Fruit fly (Drosophila melanogaster) whole organism, wandering third instar larva: ENCODE data around the gene sinah.

ENCODE experiments used
- Abd-B ChIP-seq: fragments of >200 bp; optimal IDR thresholded peaks from 2 replicates; lab custom pipeline; 2017; ENCODE audit warnings: missing biosample characterization, missing genetic modification characterization
- CG32264 ChIP-seq: fragments of 200-800 bp; sonication (Bioruptor generic); optimal IDR thresholded peaks from 2 replicates; lab custom pipeline; 2016; ENCODE audit warnings: missing biosample characterization, missing genetic modification characterization
- CG9705 ChIP-seq: fragments of 200-800 bp; sonication (Bioruptor generic); optimal IDR thresholded peaks from 2 replicates; lab custom pipeline; 2018; ENCODE audit warnings: missing biosample characterization, mild to moderate bottlenecking, missing genetic modification characterization
- CrebA ChIP-seq: fragments of 200-800 bp; sonication (Bioruptor generic); optimal IDR thresholded peaks from 2 replicates; lab custom pipeline; 2016; ENCODE audit warnings: missing biosample characterization, mild to moderate bottlenecking, missing genetic modification characterization, borderline replicate concordance
- Dfd ChIP-seq: fragments of >200 bp; optimal IDR thresholded peaks from 2 replicates; lab custom pipeline; 2017; ENCODE audit warnings: missing biosample characterization, missing genetic modification characterization
- Dif ChIP-seq: fragments of 200-275, 200-300 bp; sonication (Bioruptor generic); optimal IDR thresholded peaks from 2 replicates; lab custom pipeline; 2018; ENCODE audit warnings: missing biosample characterization, missing genetic modification characterization; ENCODE audit not compliant: partially characterized antibody
- GATAd ChIP-seq: sonication (Bioruptor generic); optimal IDR thresholded peaks from 2 replicates; lab custom pipeline; 2016; ENCODE audit warnings: missing biosample characterization, missing genetic modification characterization
- HLH106 ChIP-seq: fragments of 200-800 bp; optimal IDR thresholded peaks from 3 replicates; lab custom pipeline; 2019; ENCODE audit warnings: missing biosample characterization, mild to moderate bottlenecking, missing genetic modification characterization, moderate library complexity
- Hnf4 ChIP-seq: fragments of 200-800 bp; sonication (Bioruptor generic); optimal IDR thresholded peaks from 2 replicates; lab custom pipeline; 2016; ENCODE audit warnings: missing biosample characterization, mild to moderate bottlenecking, missing genetic modification characterization
- Hr83 ChIP-seq: fragments of 200-300 bp; sonication (Bioruptor generic); optimal IDR thresholded peaks from 2 replicates; lab custom pipeline; 2016; ENCODE audit warnings: missing biosample characterization, mild to moderate bottlenecking, missing genetic modification characterization, moderate library complexity; ENCODE audit not compliant: poor library complexity, severe bottlenecking
- Jra ChIP-seq: sonication (Bioruptor generic); optimal IDR thresholded peaks from 2 replicates; lab custom pipeline; 2016; ENCODE audit warnings: missing biosample characterization, missing genetic modification characterization
- Myc ChIP-seq: fragments of >200 bp; optimal IDR thresholded peaks from 2 replicates; lab custom pipeline; 2017
- N ChIP-seq: fragments of >200 bp; optimal IDR thresholded peaks from 2 replicates; lab custom pipeline; 2018; ENCODE audit warnings: missing biosample characterization, missing external identifiers, missing genetic modification characterization
- OdsH ChIP-seq: fragments of 200-800 bp; sonication (Bioruptor generic); optimal IDR thresholded peaks from 2 replicates; lab custom pipeline; 2016; ENCODE audit warnings: missing biosample characterization, mild to moderate bottlenecking, missing genetic modification characterization
- Rel ChIP-seq, 2 experiments: fragments of 200-800 bp; sonication (Bioruptor generic) in 1 of 2; optimal IDR thresholded peaks; 2 replicates in 1 of 2; 3 replicates in 1 of 2; lab custom pipeline; 2016 to 2019; ENCODE audit warnings: mild to moderate bottlenecking in 2 of 2, missing biosample characterization in 2 of 2, missing genetic modification characterization in 2 of 2, moderate library complexity in 1 of 2
- Sp1 ChIP-seq: fragments of 200-800 bp; sonication (Bioruptor generic); optimal IDR thresholded peaks from 3 replicates; lab custom pipeline; 2019; ENCODE audit warnings: missing biosample characterization, mild to moderate bottlenecking, missing genetic modification characterization, moderate library complexity
- Vsx2 ChIP-seq: fragments of 200-300, 225-300 bp; sonication (Bioruptor generic); optimal IDR thresholded peaks from 2 replicates; lab custom pipeline; 2018; ENCODE audit warnings: missing biosample characterization, missing genetic modification characterization; ENCODE audit not compliant: partially characterized antibody
- br ChIP-seq: fragments of 200-800 bp; sonication (Bioruptor generic); optimal IDR thresholded peaks from 2 replicates; lab custom pipeline; 2016; ENCODE audit warnings: missing biosample characterization, missing genetic modification characterization
- brk ChIP-seq: fragments of 200-800 bp; sonication (Bioruptor generic); optimal IDR thresholded peaks from 2 replicates; lab custom pipeline; 2016; ENCODE audit warnings: missing biosample characterization, mild to moderate bottlenecking, missing genetic modification characterization
- dmrt93B ChIP-seq: fragments of 200-800 bp; sonication (Bioruptor generic); optimal IDR thresholded peaks from 2 replicates; lab custom pipeline; 2018; ENCODE audit warnings: missing biosample characterization, mild to moderate bottlenecking, missing genetic modification characterization
- h ChIP-seq: fragments of 200-800 bp; sonication (Bioruptor generic); optimal IDR thresholded peaks from 3 replicates; lab custom pipeline; 2016; ENCODE audit warnings: missing biosample characterization, mild to moderate bottlenecking, missing genetic modification characterization
- jim ChIP-seq: fragments of 175-275, 200-325 bp; sonication (Bioruptor generic); optimal IDR thresholded peaks from 2 replicates; lab custom pipeline; 2016; ENCODE audit warnings: missing biosample characterization, mild to moderate bottlenecking, missing genetic modification characterization
- lola ChIP-seq: fragments of >200 bp; optimal IDR thresholded peaks from 2 replicates; lab custom pipeline; 2017; ENCODE audit warnings: missing biosample characterization, missing genetic modification characterization
- pan ChIP-seq: fragments of >200 bp; optimal IDR thresholded peaks from 2 replicates; lab custom pipeline; 2017
- psq ChIP-seq: fragments of 200-800 bp; sonication (Bioruptor generic); optimal IDR thresholded peaks from 3 replicates; lab custom pipeline; 2017; ENCODE audit warnings: missing biosample characterization, mild to moderate bottlenecking, missing genetic modification characterization, moderate library complexity
- rgr ChIP-seq: fragments of 200-800 bp; sonication (Bioruptor generic); optimal IDR thresholded peaks from 3 replicates; lab custom pipeline; 2016; ENCODE audit warnings: missing biosample characterization, mild to moderate bottlenecking, missing genetic modification characterization
- sage ChIP-seq: fragments of 200-800 bp; sonication (Bioruptor generic); optimal IDR thresholded peaks from 2 replicates; lab custom pipeline; 2016; ENCODE audit warnings: missing biosample characterization, mild to moderate bottlenecking, missing genetic modification characterization
- tai ChIP-seq: sonication (Bioruptor generic); optimal IDR thresholded peaks from 2 replicates; lab custom pipeline; 2016; ENCODE audit warnings: missing biosample characterization, missing genetic modification characterization
- usp ChIP-seq: fragments of >200 bp; optimal IDR thresholded peaks from 2 replicates; lab custom pipeline; 2017; ENCODE audit warnings: missing biosample characterization, missing genetic modification characterization
- woc ChIP-seq: sonication (Bioruptor generic); optimal IDR thresholded peaks from 2 replicates; lab custom pipeline; 2016; ENCODE audit warnings: missing biosample characterization, mild to moderate bottlenecking, missing genetic modification characterization

sinah gene

DNA sequence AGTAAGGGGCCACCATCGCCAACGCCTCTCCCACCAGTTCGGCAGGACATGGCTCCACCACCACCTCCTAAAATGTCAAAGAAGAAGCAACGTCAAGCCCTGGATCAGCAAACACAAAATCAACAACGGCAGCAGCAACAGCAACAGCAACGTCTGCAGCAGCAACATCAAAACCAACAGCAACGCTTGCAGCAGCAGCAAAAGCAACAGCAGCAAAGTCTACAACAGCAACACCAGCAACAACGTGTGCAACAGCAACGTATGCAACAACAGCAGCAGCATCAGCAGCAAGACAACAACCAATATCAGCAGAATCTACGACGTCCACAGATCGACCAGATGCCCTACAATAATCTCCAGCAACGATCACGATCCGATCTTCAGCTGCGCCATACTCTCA lies 7.3 kb upstream of the sinah start:
- TF ChIP-seq rgr (GFP tag; lab: Kevin White, UChicago) (no peak), brk (GFP tag; lab: Kevin White, UChicago) (no peak), Dfd (peak; percentile 90), jim (no peak), Hnf4 (GFP tag; lab: Kevin White, UChicago) (no peak), woc (no peak)

DNA sequence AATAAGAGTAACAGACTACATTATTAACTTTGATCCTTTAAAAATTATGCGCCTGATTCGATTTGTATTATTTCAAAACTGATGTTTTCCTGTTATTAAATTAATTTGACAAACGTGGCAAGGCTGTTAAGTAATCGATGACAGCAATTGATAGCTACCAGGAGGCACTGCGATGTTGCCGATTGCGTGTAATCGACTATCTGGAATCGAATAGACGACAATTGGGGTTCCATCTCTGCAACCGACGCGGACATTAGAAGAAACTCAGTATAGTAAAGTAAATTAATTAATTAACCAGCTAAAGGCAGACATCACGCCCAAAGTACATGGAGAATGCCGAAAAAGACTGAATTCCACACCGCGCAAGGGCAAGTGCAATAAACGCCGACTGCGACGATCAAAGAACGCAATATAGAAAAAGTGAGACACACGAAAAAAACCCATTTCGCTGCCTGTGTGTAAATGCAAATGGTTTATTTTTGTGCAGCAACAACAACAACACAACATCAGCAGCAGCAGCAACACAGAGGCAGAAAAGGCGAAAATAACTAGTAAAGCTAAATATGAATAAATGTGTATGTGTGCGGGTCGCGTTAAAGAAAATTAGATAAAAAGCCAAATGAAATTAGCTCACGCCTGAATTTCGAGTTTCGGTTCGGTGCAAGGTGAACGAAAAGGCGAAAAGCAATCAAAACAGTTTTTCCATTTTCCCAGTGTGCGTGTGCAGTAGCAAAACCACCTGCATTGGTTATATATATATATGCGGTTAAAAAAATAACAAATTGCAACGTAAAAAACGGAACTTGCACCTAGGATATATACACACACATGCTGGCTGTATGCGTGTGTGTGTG lies 5.1 kb upstream of the sinah start, which contains the start of gene sina:
Gene sina, plus strand, starts transcription at position 219 of the 854 bp plus-strand sequence.
- TF ChIP-seq Rel (GFP tag; optimal IDR thresholded peaks at IDR 0.05; lab: Kevin White, UChicago) (no peak), Rel (tag; optimal IDR thresholded peaks at IDR 0.05; lab: Kevin White, UChicago) (peak; percentile 78), Hr83 (GFP tag; lab: Kevin White, UChicago) (no peak), Sp1 (GFP tag; lab: Kevin White, UChicago) (peak; percentile 13), GATAd (GFP tag; lab: Kevin White, UChicago) (no peak)

DNA sequence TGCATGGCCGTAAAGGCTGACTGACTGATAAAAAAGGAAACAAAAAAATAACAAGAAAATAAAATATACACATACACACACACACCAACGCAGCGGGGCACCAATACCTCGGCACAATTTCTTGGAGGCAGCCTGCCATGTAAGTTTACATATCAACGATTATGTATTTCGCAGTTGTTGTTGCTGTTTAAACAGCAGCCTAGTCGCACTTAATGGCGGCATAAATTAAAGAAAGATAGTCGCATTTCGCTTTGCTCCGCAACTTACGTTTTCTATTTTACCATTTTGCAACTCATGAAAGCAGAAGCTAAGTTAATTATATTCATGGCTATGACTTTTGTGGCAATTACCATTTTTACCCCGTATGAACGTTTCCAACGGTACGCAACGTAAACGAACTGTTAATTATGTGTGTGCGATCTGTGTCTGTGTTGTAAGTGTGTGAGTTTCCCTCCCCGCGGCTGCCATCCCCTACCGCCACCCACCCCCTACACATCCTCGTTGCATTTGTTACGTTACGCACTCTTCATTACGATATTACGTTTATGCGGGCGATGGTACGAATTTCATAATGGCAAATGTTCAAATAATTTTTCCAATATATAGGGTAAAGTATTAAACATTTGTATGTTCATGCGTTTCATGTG lies 4.4 kb upstream of the sinah start:
- no peak for TF ChIP-seq sage (GFP tag; lab: Kevin White, UChicago)
- no peak for TF ChIP-seq woc
- no peak for TF ChIP-seq rgr (GFP tag; lab: Kevin White, UChicago)

DNA sequence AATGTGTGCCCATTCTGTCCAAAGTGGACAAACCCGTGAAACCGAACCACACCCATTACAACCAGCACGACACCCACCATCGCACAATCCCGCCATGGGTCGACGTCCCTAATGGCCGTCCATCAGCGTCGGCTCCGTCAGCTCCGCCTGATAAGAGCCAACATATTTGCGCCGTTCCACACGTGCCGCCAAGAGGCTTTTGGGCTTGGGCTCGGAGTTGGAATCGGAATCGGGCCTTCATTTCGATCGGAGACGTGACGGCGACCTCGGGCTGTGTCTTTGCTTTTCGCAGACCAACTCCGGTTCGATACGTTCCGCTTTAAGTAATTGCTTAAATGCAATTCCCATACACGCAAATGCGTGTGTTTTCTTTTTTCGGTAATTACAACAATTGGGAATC lies 3.6 kb upstream of the sinah start:
- TF ChIP-seq pan (lab: Kevin White, UChicago) (no peak), h (GFP tag; lab: Kevin White, UChicago) (no peak), HLH106 (tag; lab: Kevin White, UChicago) (no peak), Vsx2 (GFP tag; lab: Kevin White, UChicago) (no peak), woc (no peak), dmrt93B (no peak), tai (GFP tag; lab: Kevin White, UChicago) (no peak), br (GFP tag; lab: Kevin White, UChicago) (no peak), jim (no peak), CG9705 (no peak), Myc (no peak), CG32264 (GFP tag; lab: Kevin White, UChicago) (no peak), Dif (GFP tag; lab: Kevin White, UChicago) (no peak)

DNA sequence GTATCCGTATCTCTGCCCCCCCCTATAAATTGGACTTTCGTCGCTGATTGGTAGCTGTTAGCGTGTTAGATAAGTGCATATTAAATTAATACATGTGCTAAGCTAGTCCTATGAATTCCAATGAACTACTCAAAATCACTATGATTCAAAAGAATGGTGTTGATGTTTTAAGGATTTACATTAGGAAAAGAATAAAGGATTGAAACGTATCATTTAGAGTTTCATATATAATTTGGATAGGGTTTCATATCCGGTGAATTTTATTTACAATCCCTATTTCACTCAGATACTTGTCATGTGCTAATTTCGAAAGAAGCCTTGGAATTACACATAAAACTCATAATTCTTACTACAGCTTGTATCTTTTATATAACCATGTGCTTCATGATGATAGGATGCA lies 1.4 kb downstream of the sinah start, which contains the start of gene CG13029:
Gene CG13029, plus strand, starts transcription at position 301 of the 400 bp plus-strand sequence.
- TF ChIP-seq N (GFP tag; lab: Kevin White, UChicago) = no peak
- no peak for TF ChIP-seq sage (GFP tag; lab: Kevin White, UChicago)
- no peak for TF ChIP-seq brk (GFP tag; lab: Kevin White, UChicago)
- TF ChIP-seq lola = no peak
- TF ChIP-seq Sp1 (GFP tag; lab: Kevin White, UChicago) = no peak
- TF ChIP-seq CrebA (GFP tag; lab: Kevin White, UChicago) = no peak
- TF ChIP-seq HLH106 (tag; lab: Kevin White, UChicago) = no peak
- TF ChIP-seq psq = no peak
- TF ChIP-seq dmrt93B = no peak
- TF ChIP-seq, all 38 proteins: peak for 0

DNA sequence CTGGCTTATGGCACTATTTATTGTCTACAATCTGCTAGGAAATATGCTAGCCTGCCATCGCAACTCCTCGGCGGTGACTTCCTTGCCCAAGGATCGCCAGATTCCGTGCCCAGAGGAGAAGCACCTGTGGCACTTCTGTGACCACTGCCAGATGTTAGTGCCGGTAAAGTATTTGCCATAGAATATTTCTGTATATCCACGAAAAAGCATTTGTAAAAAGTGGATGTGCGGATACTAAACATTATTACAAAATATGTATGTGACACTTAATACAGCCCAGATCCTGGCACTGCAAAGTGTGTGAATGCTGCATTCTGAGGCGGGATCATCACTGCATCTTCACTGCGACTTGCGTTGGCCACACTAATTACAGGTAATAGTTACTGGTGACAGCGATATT lies 2.0 kb downstream of the sinah start:
- TF ChIP-seq Jra (GFP tag; lab: Kevin White, UChicago) (no peak), OdsH (GFP tag; lab: Kevin White, UChicago) (no peak), CG32264 (GFP tag; lab: Kevin White, UChicago) (no peak), Myc (no peak), Vsx2 (GFP tag; lab: Kevin White, UChicago) (no peak), Abd-B (no peak), CrebA (GFP tag; lab: Kevin White, UChicago) (no peak), usp (GFP tag; lab: Kevin White, UChicago) (no peak), h (GFP tag; lab: Kevin White, UChicago) (no peak)
